Worm (Caenorhabditis elegans) whole organism, young adult: ENCODE data around the gene sur-5.

ENCODE experiments used
- K12H6.12 ChIP-seq: fragments of 200-800 bp; sonication (Bioruptor generic); optimal IDR thresholded peaks from 2 replicates; lab custom pipeline; 2018; ENCODE audit warnings: mild to moderate bottlenecking, missing genetic modification characterization, missing compliant biosample characterization
- ceh-79 ChIP-seq: sonication (generic microtip); optimal IDR thresholded peaks from 2 replicates; lab custom pipeline; 2017; ENCODE audit warnings: mild to moderate bottlenecking, missing genetic modification characterization, missing compliant biosample characterization
- ets-4 ChIP-seq: fragments of 200-800 bp; sonication (Bioruptor generic); optimal IDR thresholded peaks from 2 replicates; lab custom pipeline; 2018; ENCODE audit warnings: mild to moderate bottlenecking, missing genetic modification characterization, missing compliant biosample characterization
- hrde-1 ChIP-seq: sonication (generic microtip); optimal IDR thresholded peaks from 2 replicates; lab custom pipeline; 2016; ENCODE audit warnings: missing genetic modification characterization, mild to moderate bottlenecking, missing compliant biosample characterization, moderate library complexity, missing genotype, missing genetic modification reagents, borderline replicate concordance
- let-607 ChIP-seq, 2 experiments: fragments of 200-800 bp in 1 of 2; sonication (Bioruptor generic) in 1 of 2; sonication (generic microtip) in 1 of 2; optimal IDR thresholded peaks; 2 replicates each; lab custom pipeline; 2016 to 2018; ENCODE audit warnings: mild to moderate bottlenecking in 2 of 2, missing compliant biosample characterization in 2 of 2, missing genetic modification characterization in 2 of 2, moderate library complexity in 2 of 2, missing genotype in 1 of 2

DNA sequence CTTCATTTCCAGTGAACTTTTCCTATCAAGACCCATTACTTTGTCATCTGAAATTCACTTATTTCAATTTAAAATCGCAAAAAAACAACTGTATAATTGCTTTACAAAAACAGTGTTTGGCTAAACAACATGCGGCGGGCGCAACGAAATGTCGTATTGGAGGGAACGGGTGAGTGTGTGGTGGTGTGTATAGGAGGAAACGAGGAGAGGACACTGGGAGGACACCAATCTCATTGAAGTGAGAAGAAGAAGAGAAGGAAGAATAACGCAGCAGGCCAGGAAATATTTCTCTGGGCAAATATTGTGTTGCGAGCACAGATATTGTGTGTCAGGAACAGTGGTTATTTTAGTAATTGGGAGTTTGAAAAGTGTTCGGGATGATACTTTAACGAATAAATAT is 50.8 kb downstream of the sur-5 start, which contains the start of gene F46H5.4:
- no peak for TF ChIP-seq hrde-1 (tag; lab: Kevin White, UChicago)
- TF ChIP-seq let-607 (tag; optimal IDR thresholded peaks at IDR 0.05; lab: Kevin White, UChicago), result no peak
- no peak for TF ChIP-seq K12H6.12 (tag; lab: Kevin White, UChicago)
- no peak for TF ChIP-seq ets-4
- TF ChIP-seq ceh-79, result no peak
